Fruit fly (Drosophila melanogaster) whole organism, embryonic: ENCODE measurements around the gene PpD6.
A peak's percentile ranks its signal among the peaks of the same experiment; 100 is the strongest.

ENCODE experiments used
- Antp ChIP-seq: fragments of 200-800 bp; sonication (Bioruptor generic); optimal IDR thresholded peaks from 3 replicates; lab custom pipeline; 2016; ENCODE audit warnings: missing biosample characterization, missing genetic modification characterization
- B-H2 ChIP-seq: fragments of 200-800 bp; sonication (Bioruptor generic); optimal IDR thresholded peaks from 2 replicates; lab custom pipeline; 2018; ENCODE audit warnings: missing biosample characterization, mild to moderate bottlenecking, missing genetic modification characterization
- Bgb ChIP-seq: fragments of 200-800 bp; sonication (Bioruptor generic); IDR thresholded peaks from 2 replicates; pipeline ENCODE4 v1.3.6; 2022; ENCODE audit warnings: missing biosample characterization, missing genetic modification characterization; ENCODE audit not compliant: partially characterized antibody
- CG10321 ChIP-seq: fragments of 200-800 bp; sonication (Bioruptor generic); IDR thresholded peaks from 2 replicates; pipeline ENCODE4 v1.3.6; 2022; ENCODE audit warnings: missing biosample characterization, missing genetic modification characterization
- CG11504 ChIP-seq: fragments of 200-800 bp; sonication (Bioruptor generic); optimal IDR thresholded peaks from 3 replicates; lab custom pipeline; 2019; ENCODE audit warnings: missing biosample characterization, mild to moderate bottlenecking, missing genetic modification characterization, moderate library complexity
- CG12659 ChIP-seq: fragments of 200-800 bp; sonication (Bioruptor generic); optimal IDR thresholded peaks from 3 replicates; lab custom pipeline; 2017; ENCODE audit warnings: mild to moderate bottlenecking, missing biosample characterization, missing genetic modification reagents, missing genetic modification characterization
- CG13287 ChIP-seq: fragments of 200-800 bp; sonication (Bioruptor generic); IDR thresholded peaks from 2 replicates; pipeline ENCODE4 v1.3.6; 2022; ENCODE audit warnings: missing biosample characterization, missing genetic modification characterization; ENCODE audit not compliant: partially characterized antibody
- CG1603 ChIP-seq: fragments of 200-800 bp; sonication (Bioruptor generic); optimal IDR thresholded peaks from 2 replicates; lab custom pipeline; 2019; ENCODE audit warnings: missing biosample characterization, mild to moderate bottlenecking, missing genetic modification characterization, moderate library complexity
- CG1792 ChIP-seq: fragments of 200-800 bp; sonication (Bioruptor generic); optimal IDR thresholded peaks from 2 replicates; lab custom pipeline; 2016; ENCODE audit warnings: missing biosample characterization, missing genetic modification characterization
- CG2712 ChIP-seq: fragments of 200-800 bp; optimal IDR thresholded peaks from 3 replicates; lab custom pipeline; 2019; ENCODE audit warnings: missing biosample characterization, mild to moderate bottlenecking, missing genetic modification characterization, moderate library complexity
- CG2889 ChIP-seq: fragments of 200-800 bp; sonication (Bioruptor generic); IDR thresholded peaks from 3 replicates; pipeline ENCODE4 v1.3.6; 2022; ENCODE audit warnings: missing biosample characterization, missing genetic modification characterization
- CG7357 ChIP-seq: fragments of 200-800 bp; sonication (Bioruptor generic); IDR thresholded peaks from 3 replicates; pipeline ENCODE4 v1.3.6; 2022; ENCODE audit warnings: missing biosample characterization, missing genetic modification characterization
- CG7556 ChIP-seq: fragments of 200-800 bp; sonication (Bioruptor generic); optimal IDR thresholded peaks from 2 replicates; lab custom pipeline; 2017; ENCODE audit warnings: missing biosample characterization, mild to moderate bottlenecking, missing genetic modification characterization
- CG7786 ChIP-seq: fragments of 200-800 bp; sonication (Bioruptor generic); optimal IDR thresholded peaks from 2 replicates; lab custom pipeline; 2016; ENCODE audit warnings: missing biosample characterization, missing genetic modification characterization
- CG8290 ChIP-seq, 3 experiments: fragments of 200-800 bp; sonication (Bioruptor generic); optimal IDR thresholded peaks; 2 replicates each; lab custom pipeline; 2016 to 2019; ENCODE audit warnings: missing biosample characterization in 3 of 3, missing genetic modification characterization in 3 of 3, mild to moderate bottlenecking in 2 of 3, moderate library complexity in 1 of 3
- CG8359 ChIP-seq: fragments of 200-800 bp; sonication (Bioruptor generic); optimal IDR thresholded peaks from 2 replicates; lab custom pipeline; 2017; ENCODE audit warnings: missing biosample characterization, mild to moderate bottlenecking, missing genetic modification characterization, borderline replicate concordance
- CG8478 ChIP-seq: fragments of >200 bp; optimal IDR thresholded peaks from 2 replicates; lab custom pipeline; 2018
- CHES-1-like ChIP-seq: fragments of 200-800 bp; sonication (Bioruptor generic); optimal IDR thresholded peaks from 2 replicates; lab custom pipeline; 2016; ENCODE audit warnings: missing biosample characterization, missing genetic modification characterization
- Dref ChIP-seq: fragments of 200-800 bp; sonication (Bioruptor generic); IDR thresholded peaks from 2 replicates; pipeline ENCODE4 v1.3.6; 2022; ENCODE audit warnings: missing biosample characterization, missing genetic modification characterization
- Drgx ChIP-seq: fragments of 200-800 bp; sonication (Bioruptor generic); IDR thresholded peaks from 2 replicates; pipeline ENCODE4 v1.3.6; 2022; ENCODE audit warnings: missing biosample characterization, missing genetic modification characterization
- E2f1 ChIP-seq: fragments of 200-800 bp; sonication (Bioruptor generic); IDR thresholded peaks from 2 replicates; pipeline ENCODE4 v1.3.6; 2022; ENCODE audit warnings: missing biosample characterization, missing genetic modification characterization
- E2f2 ChIP-seq: fragments of 200-800 bp; sonication (Bioruptor generic); IDR thresholded peaks from 2 replicates; pipeline ENCODE4 v1.3.6; 2022; ENCODE audit warnings: missing biosample characterization, missing genetic modification characterization
- Elba2 ChIP-seq: fragments of 200-800 bp; sonication (Bioruptor generic); optimal IDR thresholded peaks from 3 replicates; lab custom pipeline; 2016; ENCODE audit warnings: missing biosample characterization, missing genetic modification characterization
- Hr51 ChIP-seq, 2 experiments: fragments of 200-800 bp; sonication (Bioruptor generic); optimal IDR thresholded peaks; 2 replicates in 1 of 2; 3 replicates in 1 of 2; lab custom pipeline; 2016 to 2018; ENCODE audit warnings: missing biosample characterization in 2 of 2, missing genetic modification characterization in 2 of 2, mild to moderate bottlenecking in 1 of 2, moderate library complexity in 1 of 2
- Med ChIP-seq: fragments of 200-800 bp; sonication (Bioruptor generic); peaks from one replicate; lab custom pipeline; 2016; ENCODE audit warnings: missing biosample characterization, missing genetic modification characterization, mild to moderate bottlenecking, inconsistent platforms, moderate library complexity
- Mes4 ChIP-seq: fragments of 200-800 bp; sonication (Bioruptor generic); optimal IDR thresholded peaks from 2 replicates; lab custom pipeline; 2016; ENCODE audit warnings: missing biosample characterization, missing genetic modification characterization
- Myb ChIP-seq: fragments of 200-800 bp; sonication (Bioruptor generic); optimal IDR thresholded peaks from 2 replicates; lab custom pipeline; 2016; ENCODE audit warnings: missing biosample characterization, missing genetic modification characterization
- Opbp ChIP-seq: fragments of 200-800 bp; sonication (Bioruptor generic); IDR thresholded peaks from 3 replicates; pipeline ENCODE4 v1.3.6; 2022; ENCODE audit warnings: missing biosample characterization, missing genetic modification characterization; ENCODE audit not compliant: partially characterized antibody
- Scr ChIP-seq: fragments of 200-800 bp; sonication (Bioruptor generic); IDR thresholded peaks from 2 replicates; pipeline ENCODE4 v1.3.6; 2022; ENCODE audit warnings: missing biosample characterization, missing genetic modification characterization; ENCODE audit not compliant: partially characterized antibody
- Usf ChIP-seq: fragments of 200-800 bp; sonication (Bioruptor generic); optimal IDR thresholded peaks from 2 replicates; lab custom pipeline; 2017; ENCODE audit warnings: missing genotype, missing biosample characterization, missing genetic modification characterization
- dm ChIP-seq: fragments of 200-800 bp; sonication (Bioruptor generic); optimal IDR thresholded peaks from 3 replicates; lab custom pipeline; 2016; ENCODE audit warnings: missing biosample characterization, missing genetic modification characterization
- ems ChIP-seq: fragments of 200-800 bp; sonication (Bioruptor generic); optimal IDR thresholded peaks from 3 replicates; lab custom pipeline; 2016; ENCODE audit warnings: missing biosample characterization, missing genetic modification characterization
- hb ChIP-seq: fragments of 200-800 bp; sonication (Bioruptor generic); IDR thresholded peaks from 3 replicates; pipeline ENCODE4 v1.3.6; 2022; ENCODE audit warnings: missing biosample characterization, missing genetic modification characterization; ENCODE audit not compliant: partially characterized antibody
- hbn ChIP-seq: fragments of 200-800 bp; sonication (Bioruptor generic); IDR thresholded peaks from 2 replicates; pipeline ENCODE4 v1.3.6; 2022; ENCODE audit warnings: missing biosample characterization, missing genetic modification characterization; ENCODE audit not compliant: partially characterized antibody
- kah ChIP-seq: fragments of 200-800 bp; sonication (Bioruptor generic); optimal IDR thresholded peaks from 2 replicates; lab custom pipeline; 2018; ENCODE audit warnings: missing biosample characterization, mild to moderate bottlenecking, missing genetic modification characterization
- lmd ChIP-seq: fragments of 200-800 bp; sonication (Bioruptor generic); IDR thresholded peaks from 2 replicates; pipeline ENCODE4 v1.3.6; 2022; ENCODE audit warnings: missing biosample characterization, missing genetic modification characterization
- mld ChIP-seq: fragments of 200-800 bp; sonication (Bioruptor generic); IDR thresholded peaks from 3 replicates; pipeline ENCODE4 v1.3.6; 2022; ENCODE audit warnings: missing biosample characterization, missing genetic modification characterization; ENCODE audit not compliant: partially characterized antibody
- nerfin-2 ChIP-seq: fragments of 200-800 bp; sonication (Bioruptor generic); IDR thresholded peaks from 2 replicates; pipeline ENCODE4 v1.3.6; 2022; ENCODE audit warnings: missing biosample characterization, missing genetic modification characterization; ENCODE audit not compliant: partially characterized antibody
- oc ChIP-seq: fragments of 200-800 bp; sonication (Bioruptor generic); optimal IDR thresholded peaks from 2 replicates; lab custom pipeline; 2018; ENCODE audit warnings: missing biosample characterization, mild to moderate bottlenecking, missing genetic modification characterization, moderate library complexity
- onecut ChIP-seq: fragments of 200-800 bp; sonication (Bioruptor generic); IDR thresholded peaks from 2 replicates; pipeline ENCODE4 v1.3.6; 2022; ENCODE audit warnings: missing biosample characterization, missing genetic modification characterization
- psq ChIP-seq: fragments of 200-800 bp; sonication (Bioruptor generic); optimal IDR thresholded peaks from 2 replicates; lab custom pipeline; 2017; ENCODE audit warnings: missing biosample characterization, missing genetic modification characterization
- scrt ChIP-seq: fragments of 200-800 bp; sonication (Bioruptor generic); optimal IDR thresholded peaks from 2 replicates; lab custom pipeline; 2018; ENCODE audit warnings: missing biosample characterization, mild to moderate bottlenecking, missing genetic modification characterization, moderate library complexity
- sens-2 ChIP-seq: fragments of 200-800 bp; sonication (Bioruptor generic); IDR thresholded peaks from 2 replicates; pipeline ENCODE4 v1.3.6; 2022; ENCODE audit warnings: missing biosample characterization, missing genetic modification characterization
- tna ChIP-seq: fragments of 200-800 bp; sonication (Bioruptor generic); IDR thresholded peaks from 2 replicates; pipeline ENCODE4 v1.3.6; 2022; ENCODE audit warnings: missing biosample characterization, missing genetic modification characterization; ENCODE audit not compliant: partially characterized antibody
- usp ChIP-seq: fragments of >200 bp; optimal IDR thresholded peaks from 2 replicates; lab custom pipeline; 2017; ENCODE audit warnings: missing biosample characterization, missing genetic modification characterization
- vvl ChIP-seq: fragments of 200-800 bp; sonication (Bioruptor generic); IDR thresholded peaks from 2 replicates; pipeline ENCODE4 v1.3.6; 2022; ENCODE audit warnings: missing biosample characterization, missing genetic modification characterization
- wor ChIP-seq: fragments of 200-800 bp; sonication (Bioruptor generic); IDR thresholded peaks from 2 replicates; pipeline ENCODE4 v1.3.6; 2022; ENCODE audit warnings: missing biosample characterization, missing genetic modification characterization
- zfh1 ChIP-seq: fragments of 200-800 bp; sonication (Bioruptor generic); IDR thresholded peaks from 3 replicates; pipeline ENCODE4 v1.3.6; 2022; ENCODE audit warnings: missing biosample characterization, missing genetic modification characterization

The PpD6 gene

dm6 chr2L:3144709-3145108, 35.2 kb downstream of the PpD6 start, which contains the start of gene toc (continued):
- no peak for TF ChIP-seq CG7357 (GFP tag; lab: Robert Waterston, UW)
- peak; percentile 8 for TF ChIP-seq CG7786 (GFP tag; lab: Kevin White, UChicago)
- TF ChIP-seq sens-2 (GFP tag; lab: Robert Waterston, UW), result no peak
- no peak for TF ChIP-seq wor (GFP tag; lab: Robert Waterston, UW)
- TF ChIP-seq Drgx (GFP tag; lab: Robert Waterston, UW), result 0 out of 2 replicates have a peak, but pooled peaks have one; percentile 24
- TF ChIP-seq mld (GFP tag; lab: Robert Waterston, UW), result peak; percentile 89
- TF ChIP-seq, all 482 proteins: peak for 98

DNA sequence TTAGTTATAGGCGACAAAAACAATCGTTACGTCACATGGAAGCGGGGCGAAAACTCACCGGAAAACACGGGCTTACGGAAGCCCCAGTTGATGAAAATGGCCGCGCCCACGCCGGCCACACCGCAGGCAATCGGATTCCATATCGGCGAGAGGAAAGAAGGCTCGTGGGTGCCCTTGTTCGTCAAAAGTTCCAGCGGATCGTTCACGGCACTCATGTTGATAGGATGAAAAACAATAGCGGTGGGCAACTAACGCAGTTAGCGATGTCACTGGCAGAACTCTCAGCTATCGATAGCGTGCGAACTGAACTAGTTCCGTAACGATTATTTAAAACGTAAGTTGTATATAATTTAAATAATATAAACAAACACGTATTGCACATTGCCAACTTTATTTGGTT, 36.0 kb downstream of the PpD6 start, which contains the start of gene ND-B14.5B:
TSS of gene ND-B14.5B (minus strand) at position 379 of the 400 bp plus-strand sequence.
- no peak for TF ChIP-seq CG2889
- TF ChIP-seq ems (GFP tag; lab: Kevin White, UChicago), result no peak
- peak; percentile 77 for TF ChIP-seq Scr
- TF ChIP-seq lmd (GFP tag; lab: Robert Waterston, UW), result no peak
- peak; percentile 5 for TF ChIP-seq Med (GFP tag; lab: Kevin White, UChicago)
- TF ChIP-seq CG1792 (GFP tag; lab: Kevin White, UChicago), result no peak
- peak; percentile 85 for TF ChIP-seq Bgb (GFP tag; lab: Robert Waterston, UW)
- peak; percentile 5 for TF ChIP-seq CG12659 (GFP tag; lab: Kevin White, UChicago)
- TF ChIP-seq CG11504, result peak; percentile 8
- peak; percentile 62 for TF ChIP-seq hbn (GFP tag; lab: Robert Waterston, UW)
- peak; percentile 61 for TF ChIP-seq E2f2 (GFP tag; lab: Robert Waterston, UW)
- TF ChIP-seq hb (GFP tag; lab: Robert Waterston, UW), result no peak
- TF ChIP-seq CG7556 (GFP tag; lab: Kevin White, UChicago), result no peak
- TF ChIP-seq oc (tag; lab: Kevin White, UChicago), result no peak
- peak; percentile 6 for TF ChIP-seq Mes4 (GFP tag; lab: Kevin White, UChicago)
- TF ChIP-seq Myb (GFP tag; lab: Kevin White, UChicago), result peak; percentile 90
- TF ChIP-seq CHES-1-like, result no peak
- TF ChIP-seq CG13287 (GFP tag; lab: Robert Waterston, UW), result peak; percentile 82
- no peak for TF ChIP-seq dm (GFP tag; lab: Kevin White, UChicago)
- peak; percentile 73 for TF ChIP-seq Dref (GFP tag; lab: Robert Waterston, UW)
- no peak for TF ChIP-seq usp (GFP tag; lab: Kevin White, UChicago)
- TF ChIP-seq Hr51 (GFP tag; optimal IDR thresholded peaks at IDR 0.05; lab: Kevin White, UChicago), result no peak
- no peak for TF ChIP-seq Usf (GFP tag; lab: Kevin White, UChicago)
- TF ChIP-seq B-H2 (GFP tag; lab: Kevin White, UChicago), result no peak
- TF ChIP-seq kah (GFP tag; lab: Kevin White, UChicago), result no peak
- TF ChIP-seq zfh1, result 0 out of 3 replicates have a peak, but pooled peaks have one; percentile 6
- TF ChIP-seq CG8359, result no peak
- no peak for TF ChIP-seq CG8478 (lab: Kevin White, UChicago)
- TF ChIP-seq Elba2 (GFP tag; lab: Kevin White, UChicago), result no peak
- peak; percentile 46 for TF ChIP-seq tna (GFP tag; lab: Robert Waterston, UW)
- 0 out of 2 replicates have a peak, but pooled peaks have one; percentile 29 for TF ChIP-seq onecut (GFP tag; lab: Robert Waterston, UW)
- TF ChIP-seq Opbp (GFP tag; lab: Robert Waterston, UW), result peak; percentile 85
- TF ChIP-seq vvl (GFP tag; lab: Robert Waterston, UW), result peak; percentile 75
- TF ChIP-seq scrt (GFP tag; lab: Kevin White, UChicago), result no peak
- peak; percentile 66; the same call in 2 of the 3 replicates for TF ChIP-seq mld (GFP tag; lab: Robert Waterston, UW)
- no peak for TF ChIP-seq Antp (GFP tag; lab: Kevin White, UChicago)
- TF ChIP-seq nerfin-2, result peak; percentile 49; the same call in 1 of the 2 replicates
- peak; percentile 17 for TF ChIP-seq CG2712 (tag; lab: Kevin White, UChicago)
- no peak for TF ChIP-seq CG10321
- TF ChIP-seq CG1603 (tag; lab: Kevin White, UChicago), result peak; percentile 25
- no peak for TF ChIP-seq CG8290 (GFP tag; optimal IDR thresholded peaks at IDR 0.05; lab: Kevin White, UChicago)
- peak in 1 of 2 experiments; percentile 1 for TF ChIP-seq CG8290 (tag; optimal IDR thresholded peaks at IDR 0.05; lab: Kevin White, UChicago)
- TF ChIP-seq psq (GFP tag; lab: Kevin White, UChicago), result no peak
- TF ChIP-seq E2f1 (GFP tag; lab: Robert Waterston, UW), result no peak
